Worm (Caenorhabditis elegans) whole organism, young adult: ENCODE data around the gene bath-44.

Source experiments
- B0019.2 ChIP-seq: fragments of 200-800 bp; sonication (Bioruptor generic); conservative IDR thresholded peaks from 2 replicates; pipeline ENCODE4 v1.3.6; 2022; ENCODE audit warnings: missing genetic modification reagents, missing genetic modification characterization, missing compliant biosample characterization
- B0261.1 ChIP-seq: sonication (generic microtip); optimal IDR thresholded peaks from 2 replicates; lab custom pipeline; 2016; ENCODE audit warnings: mild to moderate bottlenecking, missing genetic modification characterization, moderate library complexity, missing compliant biosample characterization
- F23B12.7 ChIP-seq: sonication (generic microtip); optimal IDR thresholded peaks from 2 replicates; lab custom pipeline; 2017; ENCODE audit warnings: missing genetic modification characterization, mild to moderate bottlenecking, missing compliant biosample characterization, antibody characterized with exemption, moderate library complexity; ENCODE audit not compliant: insufficient read depth
- F33H1.4 ChIP-seq: fragments of 200-800 bp; sonication (Bioruptor generic); IDR thresholded peaks from 2 replicates; pipeline ENCODE4 v1.3.6; 2022; ENCODE audit warnings: missing genetic modification reagents, missing genetic modification characterization, missing compliant biosample characterization
- F37B4.10 ChIP-seq: fragments of 200-800 bp; sonication (Bioruptor generic); IDR thresholded peaks from 2 replicates; pipeline ENCODE4 v1.3.6; 2022; ENCODE audit warnings: missing genetic modification characterization, missing compliant biosample characterization
- F57A8.1 ChIP-seq: fragments of 200-800 bp; sonication (Bioruptor generic); optimal IDR thresholded peaks from 2 replicates; lab custom pipeline; 2018; ENCODE audit warnings: mild to moderate bottlenecking, missing genetic modification characterization, moderate library complexity, missing compliant biosample characterization
- K11D2.4 ChIP-seq: fragments of 200-800 bp; sonication (Bioruptor generic); IDR thresholded peaks from 2 replicates; pipeline ENCODE4 v1.3.6; 2022; ENCODE audit warnings: missing genetic modification reagents, missing genetic modification characterization, missing compliant biosample characterization
- T07F8.4 ChIP-seq: sonication (generic microtip); optimal IDR thresholded peaks from 2 replicates; lab custom pipeline; 2016; ENCODE audit warnings: mild to moderate bottlenecking, missing genetic modification characterization, moderate library complexity, missing compliant biosample characterization
- T26A5.8 ChIP-seq: sonication (generic microtip); optimal IDR thresholded peaks from 2 replicates; lab custom pipeline; 2016; ENCODE audit warnings: missing genetic modification characterization, missing compliant biosample characterization
- Y53G8AR.9 ChIP-seq: fragments of 200-800 bp; sonication (Bioruptor generic); conservative IDR thresholded peaks from 2 replicates; pipeline ENCODE4 v1.3.6; 2022; ENCODE audit warnings: missing genetic modification reagents, missing genetic modification characterization, missing compliant biosample characterization
- ZK185.1 ChIP-seq: sonication (generic microtip); optimal IDR thresholded peaks from 2 replicates; lab custom pipeline; 2016; ENCODE audit warnings: mild to moderate bottlenecking, missing genetic modification characterization, missing compliant biosample characterization; ENCODE audit not compliant: poor library complexity, severe bottlenecking
- bed-2 ChIP-seq: fragments of 200-800 bp; sonication (Bioruptor generic); IDR thresholded peaks from 2 replicates; pipeline ENCODE4 v1.3.6; 2022; ENCODE audit warnings: missing genetic modification reagents, missing genetic modification characterization, missing compliant biosample characterization
- ceh-100 ChIP-seq: fragments of 200-800 bp; sonication (Bioruptor generic); IDR thresholded peaks from 2 replicates; pipeline ENCODE4 v1.3.6; 2022; ENCODE audit warnings: missing genetic modification reagents, missing genetic modification characterization, missing compliant biosample characterization
- ceh-40 ChIP-seq: fragments of 200-800 bp; sonication (Bioruptor generic); IDR thresholded peaks from 2 replicates; pipeline ENCODE4 v1.3.6; 2022; ENCODE audit warnings: missing genetic modification characterization, missing compliant biosample characterization
- ceh-79 ChIP-seq: sonication (generic microtip); optimal IDR thresholded peaks from 2 replicates; lab custom pipeline; 2017; ENCODE audit warnings: mild to moderate bottlenecking, missing genetic modification characterization, missing compliant biosample characterization
- dpff-1 ChIP-seq: sonication (generic microtip); optimal IDR thresholded peaks from 2 replicates; lab custom pipeline; 2017; ENCODE audit warnings: mild to moderate bottlenecking, missing genetic modification characterization, missing compliant biosample characterization
- dpl-1 ChIP-seq: fragments of 150-350 bp; optimal IDR thresholded peaks from 2 replicates; lab custom pipeline; 2014; ENCODE audit warnings: missing biosample characterization, missing genetic modification reagents, missing genetic modification characterization
- egl-44 ChIP-seq: fragments of 200-800 bp; sonication (Bioruptor generic); IDR thresholded peaks from 2 replicates; pipeline ENCODE4 v1.3.6; 2022; ENCODE audit warnings: missing genetic modification reagents, missing genetic modification characterization, missing compliant biosample characterization
- ekl-4 ChIP-seq: fragments of 200-800 bp; sonication (Bioruptor generic); IDR thresholded peaks from 2 replicates; pipeline ENCODE4 v1.3.6; 2022; ENCODE audit warnings: missing genetic modification reagents, missing genetic modification characterization, missing compliant biosample characterization
- fkh-3 ChIP-seq: sonication (generic microtip); optimal IDR thresholded peaks from 2 replicates; lab custom pipeline; 2016; ENCODE audit warnings: mild to moderate bottlenecking, missing genetic modification characterization, missing compliant biosample characterization
- him-1 ChIP-seq: sonication (generic microtip); optimal IDR thresholded peaks from 2 replicates; lab custom pipeline; 2016; ENCODE audit warnings: missing genotype, missing genetic modification reagents, missing genetic modification characterization, missing compliant biosample characterization
- hlh-26 ChIP-seq: fragments of 200-800 bp; sonication (Bioruptor generic); conservative IDR thresholded peaks from 2 replicates; pipeline ENCODE4 v1.3.6; 2022; ENCODE audit warnings: missing genetic modification reagents, missing genetic modification characterization, missing compliant biosample characterization
- hsf-1 ChIP-seq: fragments of 200-800 bp; sonication (Bioruptor generic); IDR thresholded peaks from 2 replicates; pipeline ENCODE4 v1.3.6; 2022; ENCODE audit warnings: missing genetic modification reagents, missing genetic modification characterization, missing compliant biosample characterization
- lag-1 ChIP-seq: fragments of 200-800 bp; sonication (Bioruptor generic); IDR thresholded peaks from 2 replicates; pipeline ENCODE4 v1.3.6; 2022; ENCODE audit warnings: missing genetic modification reagents, missing genetic modification characterization, missing compliant biosample characterization
- lsy-27 ChIP-seq: sonication (generic microtip); optimal IDR thresholded peaks from 2 replicates; lab custom pipeline; 2017; ENCODE audit warnings: missing genetic modification characterization, mild to moderate bottlenecking, missing compliant biosample characterization, antibody characterized with exemption, missing genotype, borderline replicate concordance; ENCODE audit not compliant: insufficient read depth
- madf-6 ChIP-seq: fragments of 200-800 bp; sonication (Bioruptor generic); IDR thresholded peaks from 2 replicates; pipeline ENCODE4 v1.3.6; 2022; ENCODE audit warnings: missing genetic modification reagents, missing genetic modification characterization, missing compliant biosample characterization
- mel-28 ChIP-seq: sonication (generic microtip); optimal IDR thresholded peaks from 2 replicates; lab custom pipeline; 2016; ENCODE audit warnings: borderline replicate concordance, mild to moderate bottlenecking, missing genetic modification characterization, missing compliant biosample characterization
- mes-4 ChIP-seq: sonication (generic microtip); optimal IDR thresholded peaks from 2 replicates; lab custom pipeline; 2016; ENCODE audit warnings: missing genotype, missing genetic modification characterization, missing compliant biosample characterization
- mxl-1 ChIP-seq: sonication (generic microtip); optimal IDR thresholded peaks from 2 replicates; lab custom pipeline; 2016; ENCODE audit warnings: missing genetic modification characterization, missing compliant biosample characterization
- nfyb-1 ChIP-seq: fragments of 200-800 bp; sonication (Bioruptor generic); IDR thresholded peaks from 2 replicates; pipeline ENCODE4 v1.3.6; 2022; ENCODE audit warnings: missing genetic modification reagents, missing genetic modification characterization, missing compliant biosample characterization
- nhr-27 ChIP-seq: fragments of 200-800 bp; sonication (Bioruptor generic); optimal IDR thresholded peaks from 2 replicates; lab custom pipeline; 2018; ENCODE audit warnings: mild to moderate bottlenecking, missing genetic modification characterization, moderate library complexity, missing compliant biosample characterization
- nhr-80 ChIP-seq: sonication (generic microtip); optimal IDR thresholded peaks from 2 replicates; lab custom pipeline; 2016; ENCODE audit warnings: missing genetic modification characterization, missing compliant biosample characterization
- pbrm-1 ChIP-seq: fragments of 200-800 bp; sonication (Bioruptor generic); IDR thresholded peaks from 2 replicates; pipeline ENCODE4 v1.3.6; 2022; ENCODE audit warnings: missing genetic modification reagents, missing genetic modification characterization, missing compliant biosample characterization
- pha-4 ChIP-seq: fragments of 150-350 bp; sonication (generic microtip); optimal IDR thresholded peaks from 2 replicates; lab custom pipeline; 2014; ENCODE audit warnings: missing biosample characterization, missing genetic modification reagents, missing genetic modification characterization
- rcor-1 ChIP-seq: fragments of 200-800 bp; sonication (Bioruptor generic); IDR thresholded peaks from 2 replicates; pipeline ENCODE4 v1.3.6; 2022; ENCODE audit warnings: missing genetic modification reagents, missing genetic modification characterization, missing compliant biosample characterization
- sea-2 ChIP-seq: fragments of 200-800 bp; sonication (Bioruptor generic); IDR thresholded peaks from 2 replicates; pipeline ENCODE4 v1.3.6; 2022; ENCODE audit warnings: missing genetic modification characterization, missing compliant biosample characterization
- snpc-1.1 ChIP-seq: sonication (generic microtip); optimal IDR thresholded peaks from 2 replicates; lab custom pipeline; 2017; ENCODE audit warnings: missing genetic modification characterization, mild to moderate bottlenecking, missing compliant biosample characterization, antibody characterized with exemption, moderate library complexity, missing genotype, missing genetic modification reagents; ENCODE audit not compliant: insufficient read depth
- tbp1 ChIP-seq: fragments of 200-800 bp; sonication (Bioruptor generic); optimal IDR thresholded peaks from 2 replicates; lab custom pipeline; 2018; ENCODE audit warnings: mild to moderate bottlenecking, missing genetic modification characterization, missing compliant biosample characterization
- unc-130 ChIP-seq: sonication (generic microtip); optimal IDR thresholded peaks from 2 replicates; lab custom pipeline; 2016; ENCODE audit warnings: missing genetic modification reagents, missing genetic modification characterization, missing compliant biosample characterization
- zfh-2 ChIP-seq: fragments of 200-800 bp; sonication (Bioruptor generic); conservative IDR thresholded peaks from 2 replicates; pipeline ENCODE4 v1.3.6; 2022; ENCODE audit warnings: missing genetic modification reagents, missing genetic modification characterization, missing compliant biosample characterization
- ztf-3 ChIP-seq: fragments of 200-800 bp; sonication (Bioruptor generic); optimal IDR thresholded peaks from 2 replicates; lab custom pipeline; 2018; ENCODE audit warnings: mild to moderate bottlenecking, missing genetic modification characterization, missing compliant biosample characterization
- ztf-6 ChIP-seq: fragments of 200-800 bp; sonication (Bioruptor generic); IDR thresholded peaks from 2 replicates; pipeline ENCODE4 v1.3.6; 2022; ENCODE audit warnings: missing genetic modification reagents, missing genetic modification characterization, missing compliant biosample characterization

bath-44 gene

DNA sequence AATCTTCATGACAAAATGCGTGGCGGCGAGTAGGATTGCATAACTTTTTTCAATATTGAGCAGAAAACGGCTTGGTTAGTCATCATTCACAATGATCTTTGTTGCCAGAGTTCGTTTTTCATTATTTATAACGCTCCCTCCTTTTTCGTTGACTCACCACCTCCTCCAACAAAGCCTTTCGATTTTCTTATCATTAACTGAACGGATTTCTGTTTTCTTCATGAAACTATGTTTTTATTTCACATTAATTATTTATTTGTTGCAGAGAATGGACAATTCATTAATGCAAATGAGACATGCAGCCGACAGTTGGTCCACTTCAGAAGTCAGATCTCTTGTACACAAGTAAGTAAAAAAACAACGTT lies at the start of gene bath-44:
Gene bath-44, plus strand, starts transcription at position 266 of the 365 bp plus-strand sequence.
- TF ChIP-seq zfh-2 (GFP tag; lab: Robert Waterston, UW) (no peak), mes-4 (no peak), pha-4 (no peak), unc-130 (GFP tag; lab: Kevin White, UChicago) (no peak), ceh-100 (no peak), B0019.2 (GFP tag; lab: Robert Waterston, UW) (no peak), ztf-6 (GFP tag; lab: Robert Waterston, UW) (no peak), pbrm-1 (GFP tag; lab: Robert Waterston, UW) (no peak), T26A5.8 (tag; lab: Kevin White, UChicago) (no peak), lag-1 (GFP tag; lab: Robert Waterston, UW) (no peak), madf-6 (GFP tag; lab: Robert Waterston, UW) (no peak; the same call in 1 of the 2 replicates), hlh-26 (no peak), bed-2 (no peak), T07F8.4 (tag; lab: Kevin White, UChicago) (no peak), egl-44 (no peak), dpff-1 (tag; lab: Kevin White, UChicago) (no peak), F57A8.1 (no peak), lsy-27 (no peak), ekl-4 (GFP tag; lab: Robert Waterston, UW) (no peak), F37B4.10 (GFP tag; lab: Robert Waterston, UW) (no peak)

DNA sequence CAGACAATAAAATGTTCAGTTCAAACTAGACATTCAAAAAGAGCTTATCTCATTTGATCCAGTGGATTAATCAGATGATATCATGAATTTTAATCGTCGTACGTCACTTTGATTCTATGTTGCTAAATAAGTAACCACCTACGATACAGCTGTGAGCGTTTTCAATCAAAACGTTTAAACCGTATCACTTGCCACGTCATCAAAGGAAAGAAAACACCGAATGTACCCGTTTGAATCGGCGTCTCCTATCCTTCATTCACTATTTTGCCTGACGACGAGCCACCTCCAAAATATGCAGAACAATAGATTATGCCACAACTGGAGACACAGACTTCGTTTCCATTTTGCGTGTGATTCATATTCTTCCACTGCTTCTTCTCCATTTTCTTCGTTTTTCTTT lies 48.9 kb upstream of the bath-44 start:
- TF ChIP-seq Y53G8AR.9 (GFP tag; lab: Robert Waterston, UW) (no peak), hsf-1 (GFP tag; lab: Robert Waterston, UW) (no peak), F23B12.7 (no peak), B0261.1 (tag; lab: Kevin White, UChicago) (no peak), snpc-1.1 (tag; lab: Kevin White, UChicago) (no peak), ztf-6 (GFP tag; lab: Robert Waterston, UW) (no peak), K11D2.4 (GFP tag; lab: Robert Waterston, UW) (no peak), ceh-79 (tag; lab: Kevin White, UChicago) (no peak)
- TF ChIP-seq, all 124 proteins: peak for 0

DNA sequence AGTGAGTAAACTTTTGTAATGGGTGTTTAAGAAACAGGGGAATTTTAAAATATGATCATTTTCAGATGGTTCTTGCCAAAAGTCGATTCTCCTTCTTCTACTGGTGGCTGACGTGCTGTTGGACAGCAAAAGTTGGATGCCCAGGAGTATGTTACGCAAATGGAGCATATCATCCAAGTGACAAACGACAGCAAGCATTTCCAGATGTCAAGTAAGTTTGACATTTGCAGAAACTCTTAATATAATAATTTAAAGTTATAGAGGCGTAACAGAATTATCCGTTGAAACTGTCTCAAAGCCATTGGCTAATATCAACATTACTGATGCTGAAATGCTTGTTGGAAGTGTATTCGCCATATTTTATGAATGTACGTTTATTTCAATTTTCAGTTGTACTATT lies 46.7 kb upstream of the bath-44 start:
- TF ChIP-seq tbp1 (GFP tag; lab: Kevin White, UChicago) = no peak
- TF ChIP-seq fkh-3 = no peak
- TF ChIP-seq F33H1.4 (GFP tag; lab: Robert Waterston, UW) = no peak
- TF ChIP-seq nfyb-1 (GFP tag; lab: Robert Waterston, UW) = no peak
- no peak for TF ChIP-seq ekl-4 (GFP tag; lab: Robert Waterston, UW)
- TF ChIP-seq nhr-27 (tag; lab: Kevin White, UChicago) = no peak
- TF ChIP-seq ZK185.1 (tag; lab: Kevin White, UChicago) = no peak
- TF ChIP-seq rcor-1 (GFP tag; lab: Robert Waterston, UW) = no peak
- no peak for TF ChIP-seq K11D2.4 (GFP tag; lab: Robert Waterston, UW)
- no peak for TF ChIP-seq nhr-80 (tag; lab: Kevin White, UChicago)
- TF ChIP-seq ceh-79 (tag; lab: Kevin White, UChicago) = no peak
- no peak for TF ChIP-seq ztf-3 (GFP tag; lab: Kevin White, UChicago)
- TF ChIP-seq B0019.2 (GFP tag; lab: Robert Waterston, UW) = no peak
- no peak for TF ChIP-seq ceh-40 (GFP tag; lab: Robert Waterston, UW)
- no peak for TF ChIP-seq mel-28 (tag; lab: Kevin White, UChicago)
- TF ChIP-seq mxl-1 (tag; lab: Kevin White, UChicago) = no peak
- TF ChIP-seq dpl-1 (GFP tag; lab: Kevin White, UChicago) = no peak
- no peak for TF ChIP-seq him-1 (tag; lab: Kevin White, UChicago)
- TF ChIP-seq sea-2 = no peak
- TF ChIP-seq, all 124 proteins: peak for 0
